Fruit fly (Drosophila melanogaster): ENCODE data around the gene Cyp4ac1.

DNA sequence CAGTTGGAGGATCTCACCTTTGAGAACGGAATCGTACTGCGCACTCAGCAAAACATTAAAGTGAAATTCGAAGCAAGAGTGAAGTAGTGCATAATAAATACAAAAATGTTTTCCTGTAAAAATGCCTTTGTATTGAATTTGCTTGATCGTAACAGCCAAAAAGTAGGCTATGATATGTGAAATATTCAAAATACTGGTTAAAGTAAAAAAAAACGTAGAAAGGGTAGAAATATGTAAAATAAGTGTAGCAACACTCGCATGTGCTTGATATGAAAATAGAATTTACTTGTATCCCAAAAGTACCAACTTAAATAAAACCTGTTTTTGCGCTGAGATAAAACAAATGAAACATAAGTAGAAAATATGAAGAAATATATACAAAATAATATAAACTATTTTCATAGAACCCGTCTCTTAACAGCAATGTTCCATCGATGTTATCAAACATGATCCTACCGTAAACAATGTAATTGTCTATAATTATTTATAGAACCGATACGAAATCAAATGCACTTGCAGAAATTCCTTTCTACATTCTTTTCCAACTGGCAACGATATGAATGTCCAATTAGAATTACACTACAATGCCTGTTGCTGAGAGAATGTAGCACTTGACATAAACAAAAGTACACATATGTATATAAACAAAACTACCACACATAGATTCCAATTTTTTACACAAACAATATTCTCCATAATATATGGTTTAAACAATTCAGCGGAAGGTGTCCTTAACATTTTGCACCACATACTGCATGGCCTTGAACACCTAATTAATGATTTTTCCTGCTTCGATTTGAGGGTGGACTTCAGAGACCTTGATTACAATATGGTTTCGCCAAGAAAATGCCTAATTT, 6.6 kb downstream of the Cyp4ac1 start:
- no peak for TF ChIP-seq Dfd (GFP tag; optimal IDR thresholded peaks at IDR 0.05)
- no peak for TF ChIP-seq Abd-B (GFP tag; optimal IDR thresholded peaks at IDR 0.05)
- no peak for TF ChIP-seq psq (GFP tag; optimal IDR thresholded peaks at IDR 0.05)
- no peak for TF ChIP-seq usp (GFP tag; optimal IDR thresholded peaks at IDR 0.05)
